Worm (Caenorhabditis elegans): Measurements from ENCODE around the gene hda-1.

- TF ChIP-seq pha-2 (tag; optimal IDR thresholded peaks at IDR 0.05) (no peak), fkh-10 (GFP tag; optimal IDR thresholded peaks at IDR 0.05) (no peak), eyg-1 (tag; optimal IDR thresholded peaks at IDR 0.05) (no peak), npax-4 (tag; optimal IDR thresholded peaks at IDR 0.05) (no peak), ceh-18 (tag; optimal IDR thresholded peaks at IDR 0.05) (no peak), mec-3 (tag; optimal IDR thresholded peaks at IDR 0.05; ENCODE audit: borderline replicate concordance) (no peak), hlh-6 (tag; optimal IDR thresholded peaks at IDR 0.05) (no peak), hlh-8 (tag; optimal IDR thresholded peaks at IDR 0.05) (no peak), ceh-14 (tag; optimal IDR thresholded peaks at IDR 0.05) (no peak), ceh-19 (GFP tag; optimal IDR thresholded peaks at IDR 0.05) (no peak)
These were observed 43.8 kb upstream of the hda-1 start, which contains the start of gene R02D5.7 for ce11 chrV:14481401-14481800.

Measured in whole organism, late embryonic.